Fruit fly (Drosophila melanogaster) whole organism, embryonic: Measurements from ENCODE around the gene CG12171.
A peak's percentile ranks its signal among the peaks of the same experiment; 100 is the strongest.

Source experiments
- Antp ChIP-seq: fragments of 200-800 bp; sonication (Bioruptor generic); optimal IDR thresholded peaks from 3 replicates; lab custom pipeline; 2016; ENCODE audit warnings: missing biosample characterization, missing genetic modification characterization
- Asciz ChIP-seq: fragments of 200-800 bp; sonication (Bioruptor generic); optimal IDR thresholded peaks from 2 replicates; lab custom pipeline; 2017; ENCODE audit warnings: missing biosample characterization, mild to moderate bottlenecking, missing genetic modification characterization, missing genetic modification reagents
- CG10366 ChIP-seq: fragments of 200-800 bp; sonication (Bioruptor generic); IDR thresholded peaks from 2 replicates; pipeline ENCODE4 v1.3.6; 2022; ENCODE audit warnings: missing biosample characterization, missing genetic modification characterization
- CG11085 ChIP-seq: fragments of 200-800 bp; sonication (Bioruptor generic); IDR thresholded peaks from 2 replicates; pipeline ENCODE4 v1.3.6; 2022; ENCODE audit warnings: missing biosample characterization, missing genetic modification characterization
- CG14441 ChIP-seq: fragments of 200-800 bp; sonication (Bioruptor generic); IDR thresholded peaks from 2 replicates; pipeline ENCODE4 v1.3.6; 2022; ENCODE audit warnings: missing biosample characterization, missing genetic modification characterization
- CG14710 ChIP-seq: fragments of 200-800 bp; sonication (Bioruptor generic); optimal IDR thresholded peaks from 3 replicates; lab custom pipeline; 2019; ENCODE audit warnings: missing biosample characterization, mild to moderate bottlenecking, missing genetic modification characterization, moderate library complexity
- CG1603 ChIP-seq: fragments of 200-800 bp; sonication (Bioruptor generic); optimal IDR thresholded peaks from 2 replicates; lab custom pipeline; 2019; ENCODE audit warnings: missing biosample characterization, mild to moderate bottlenecking, missing genetic modification characterization, moderate library complexity
- CG17328 ChIP-seq: fragments of 200-800 bp; sonication (Bioruptor generic); IDR thresholded peaks from 2 replicates; pipeline ENCODE4 v1.3.6; 2022; ENCODE audit warnings: missing biosample characterization, missing genetic modification characterization
- CG17568 ChIP-seq: fragments of 200-800 bp; sonication (Bioruptor generic); optimal IDR thresholded peaks from 2 replicates; lab custom pipeline; 2018; ENCODE audit warnings: missing biosample characterization, mild to moderate bottlenecking, missing genetic modification characterization, moderate library complexity
- CG43689 ChIP-seq: fragments of 200-800 bp; sonication (Bioruptor generic); IDR thresholded peaks from 2 replicates; pipeline ENCODE4 v1.3.6; 2022; ENCODE audit warnings: missing biosample characterization, missing genetic modification characterization
- CG5180 ChIP-seq: fragments of 200-800 bp; sonication (Bioruptor generic); optimal IDR thresholded peaks from 3 replicates; lab custom pipeline; 2017; ENCODE audit warnings: missing biosample characterization, missing genetic modification characterization, mild to moderate bottlenecking, moderate library complexity, missing genetic modification reagents
- CG6765 ChIP-seq: fragments of 200-800 bp; sonication (Bioruptor generic); optimal IDR thresholded peaks from 3 replicates; lab custom pipeline; 2017; ENCODE audit warnings: missing biosample characterization, mild to moderate bottlenecking, missing genetic modification characterization
- CG7372 ChIP-seq: fragments of 200-800 bp; sonication (Bioruptor generic); IDR thresholded peaks from 2 replicates; pipeline ENCODE4 v1.3.6; 2022; ENCODE audit warnings: missing biosample characterization, missing genetic modification characterization
- CG7928 ChIP-seq: fragments of 200-800 bp; sonication (Bioruptor generic); optimal IDR thresholded peaks from 2 replicates; lab custom pipeline; 2017; ENCODE audit warnings: missing biosample characterization, mild to moderate bottlenecking, missing genetic modification characterization
- CG7987 ChIP-seq: fragments of 200-800 bp; sonication (Bioruptor generic); optimal IDR thresholded peaks from 2 replicates; lab custom pipeline; 2018; ENCODE audit warnings: missing biosample characterization, mild to moderate bottlenecking, missing genetic modification characterization, moderate library complexity
- CG8089 ChIP-seq: fragments of 200-800 bp; sonication (Bioruptor generic); optimal IDR thresholded peaks from 3 replicates; lab custom pipeline; 2016; ENCODE audit warnings: missing biosample characterization, missing genetic modification characterization
- CG9609 ChIP-seq: fragments of 200-800 bp; sonication (Bioruptor generic); optimal IDR thresholded peaks from 3 replicates; lab custom pipeline; 2016; ENCODE audit warnings: missing biosample characterization, missing genetic modification characterization
- CkIIα-i1 ChIP-seq: fragments of 200-800 bp; sonication (Bioruptor generic); IDR thresholded peaks from 2 replicates; pipeline ENCODE4 v1.3.6; 2022; ENCODE audit warnings: missing biosample characterization, missing genetic modification characterization
- Doc3 ChIP-seq: fragments of 200-800 bp; sonication (Bioruptor generic); IDR thresholded peaks from 3 replicates; pipeline ENCODE4 v1.3.6; 2022; ENCODE audit warnings: missing biosample characterization, missing genetic modification characterization; ENCODE audit not compliant: partially characterized antibody
- Drgx ChIP-seq: fragments of 200-800 bp; sonication (Bioruptor generic); IDR thresholded peaks from 2 replicates; pipeline ENCODE4 v1.3.6; 2022; ENCODE audit warnings: missing biosample characterization, missing genetic modification characterization
- Ets97D ChIP-seq: fragments of 200-800 bp; sonication (Bioruptor generic); optimal IDR thresholded peaks from 3 replicates; lab custom pipeline; 2016; ENCODE audit warnings: missing biosample characterization, missing genetic modification characterization
- HLHmδ ChIP-seq: fragments of 200-800 bp; sonication (Bioruptor generic); optimal IDR thresholded peaks from 2 replicates; lab custom pipeline; 2018; ENCODE audit warnings: missing biosample characterization, mild to moderate bottlenecking, missing genetic modification characterization, moderate library complexity
- HmgZ ChIP-seq: fragments of 200-800 bp; sonication (Bioruptor generic); optimal IDR thresholded peaks from 2 replicates; lab custom pipeline; 2018; ENCODE audit warnings: missing biosample characterization, mild to moderate bottlenecking, missing genetic modification characterization
- Hmr ChIP-seq: fragments of 200-800 bp; sonication (Bioruptor generic); optimal IDR thresholded peaks from 3 replicates; lab custom pipeline; 2017; ENCODE audit warnings: mild to moderate bottlenecking, missing biosample characterization, missing genetic modification reagents, missing genetic modification characterization
- Hsf ChIP-seq: fragments of 200-800 bp; sonication (Bioruptor generic); optimal IDR thresholded peaks from 3 replicates; lab custom pipeline; 2016; ENCODE audit warnings: missing biosample characterization, missing genetic modification characterization
- NC2β ChIP-seq: fragments of 200-800 bp; sonication (Bioruptor generic); optimal IDR thresholded peaks from 2 replicates; lab custom pipeline; 2016; ENCODE audit warnings: missing biosample characterization, missing genetic modification characterization
- Oli ChIP-seq: fragments of 200-800 bp; sonication (Bioruptor generic); optimal IDR thresholded peaks from 2 replicates; lab custom pipeline; 2018; ENCODE audit warnings: missing biosample characterization, mild to moderate bottlenecking, missing genetic modification characterization, moderate library complexity
- amos ChIP-seq: fragments of 200-800 bp; sonication (Bioruptor generic); IDR thresholded peaks from 2 replicates; pipeline ENCODE4 v1.3.6; 2022; ENCODE audit warnings: missing biosample characterization, missing genetic modification characterization; ENCODE audit not compliant: partially characterized antibody
- aop ChIP-seq: fragments of 200-800 bp; sonication (Bioruptor generic); IDR thresholded peaks from 2 replicates; pipeline ENCODE4 v1.3.6; 2022; ENCODE audit warnings: missing biosample characterization, missing genetic modification characterization
- az2 ChIP-seq: fragments of 200-800 bp; sonication (Bioruptor generic); optimal IDR thresholded peaks from 3 replicates; lab custom pipeline; 2016; ENCODE audit warnings: missing biosample characterization, missing genetic modification characterization
- bigmax ChIP-seq: fragments of 200-800 bp; sonication (Bioruptor generic); optimal IDR thresholded peaks from 2 replicates; lab custom pipeline; 2018; ENCODE audit warnings: missing biosample characterization, mild to moderate bottlenecking, missing genetic modification characterization
- cas ChIP-seq: fragments of 200-800 bp; sonication (Bioruptor generic); IDR thresholded peaks from 2 replicates; pipeline ENCODE4 v1.3.6; 2022; ENCODE audit warnings: missing biosample characterization, missing genetic modification characterization
- cwo ChIP-seq: fragments of 200-800 bp; sonication (Bioruptor generic); optimal IDR thresholded peaks from 3 replicates; lab custom pipeline; 2017; ENCODE audit warnings: missing biosample characterization, missing genetic modification characterization, mild to moderate bottlenecking, moderate library complexity, missing genetic modification reagents
- dan ChIP-seq: fragments of 200-800 bp; sonication (Bioruptor generic); IDR thresholded peaks from 2 replicates; pipeline ENCODE4 v1.3.6; 2022; ENCODE audit warnings: missing biosample characterization, missing genetic modification characterization
- danr ChIP-seq: fragments of 200-800 bp; sonication (Bioruptor generic); IDR thresholded peaks from 2 replicates; pipeline ENCODE4 v1.3.6; 2022; ENCODE audit warnings: missing biosample characterization, missing genetic modification characterization
- dmrt11E ChIP-seq: fragments of 200-800 bp; sonication (Bioruptor generic); optimal IDR thresholded peaks from 3 replicates; lab custom pipeline; 2018; ENCODE audit warnings: missing biosample characterization, mild to moderate bottlenecking, missing genetic modification characterization, moderate library complexity
- eve ChIP-seq, 2 experiments: fragments of >200 bp; optimal IDR thresholded peaks; 2 replicates each; lab custom pipeline; 2017; ENCODE audit warnings: missing biosample characterization in 2 of 2, missing genetic modification characterization in 2 of 2
- exex ChIP-seq: fragments of 200-800 bp; sonication (Bioruptor generic); optimal IDR thresholded peaks from 4 replicates; lab custom pipeline; 2018; ENCODE audit warnings: missing biosample characterization, mild to moderate bottlenecking, missing genetic modification characterization, moderate library complexity
- ftz-f1 ChIP-seq: fragments of 200-800 bp; sonication (Bioruptor generic); optimal IDR thresholded peaks from 2 replicates; lab custom pipeline; 2016; ENCODE audit warnings: missing biosample characterization, missing genetic modification characterization
- mld ChIP-seq: fragments of 200-800 bp; sonication (Bioruptor generic); IDR thresholded peaks from 3 replicates; pipeline ENCODE4 v1.3.6; 2022; ENCODE audit warnings: missing biosample characterization, missing genetic modification characterization; ENCODE audit not compliant: partially characterized antibody
- otp ChIP-seq: fragments of 200-800 bp; sonication (Bioruptor generic); IDR thresholded peaks from 3 replicates; pipeline ENCODE4, ENCODE4 v1.3.6; 2022; ENCODE audit warnings: missing biosample characterization, missing genetic modification characterization
- p53 ChIP-seq: fragments of 200-800 bp; sonication (Bioruptor generic); optimal IDR thresholded peaks from 2 replicates; lab custom pipeline; 2016; ENCODE audit warnings: missing biosample characterization, missing genetic modification characterization
- sc ChIP-seq, 3 experiments: fragments of >200 bp in 2 of 3; fragments of 200-800 bp in 1 of 3; sonication (Bioruptor generic) in 1 of 3; optimal IDR thresholded peaks; 2 replicates in 2 of 3; 3 replicates in 1 of 3; lab custom pipeline; 2017; ENCODE audit warnings: mild to moderate bottlenecking in 1 of 3, missing biosample characterization in 1 of 3, missing genetic modification characterization in 1 of 3, missing genetic modification reagents in 1 of 3
- seq ChIP-seq: fragments of 200-800 bp; sonication (Bioruptor generic); IDR thresholded peaks from 2 replicates; pipeline ENCODE4 v1.3.6; 2022; ENCODE audit warnings: missing biosample characterization, missing genetic modification characterization
- shn ChIP-seq: fragments of 200-800 bp; sonication (Bioruptor generic); optimal IDR thresholded peaks from 3 replicates; lab custom pipeline; 2016; ENCODE audit warnings: missing biosample characterization, missing genetic modification characterization
- slp2 ChIP-seq: fragments of 200-800 bp; sonication (Bioruptor generic); optimal IDR thresholded peaks from 2 replicates; lab custom pipeline; 2016; ENCODE audit warnings: missing biosample characterization, missing genetic modification characterization
- tgo ChIP-seq: fragments of 200-800 bp; sonication (Bioruptor generic); IDR thresholded peaks from 3 replicates; pipeline ENCODE4 v1.3.6; 2022; ENCODE audit warnings: missing biosample characterization, missing genetic modification characterization
- vnd ChIP-seq: fragments of 200-800 bp; sonication (Bioruptor generic); IDR thresholded peaks from 3 replicates; pipeline ENCODE4 v1.3.6; 2022; ENCODE audit warnings: missing biosample characterization, missing genetic modification characterization; ENCODE audit not compliant: partially characterized antibody
- vvl ChIP-seq: fragments of 200-800 bp; sonication (Bioruptor generic); IDR thresholded peaks from 2 replicates; pipeline ENCODE4 v1.3.6; 2022; ENCODE audit warnings: missing biosample characterization, missing genetic modification characterization

The CG12171 gene

dm6 chr3R:5620387-5620956 lies 13.0 kb upstream of the CG12171 start (continued):
- TF ChIP-seq Oli (tag; lab: Kevin White, UChicago) (peak; percentile 82), cwo (GFP tag; lab: Kevin White, UChicago) (peak; percentile 28), bigmax (GFP tag; lab: Kevin White, UChicago) (no peak), Asciz (GFP tag; lab: Kevin White, UChicago) (peak; percentile 73), Hmr (peak; percentile 59), aop (GFP tag; lab: Robert Waterston, UW) (no peak), CG9609 (GFP tag; lab: Kevin White, UChicago) (peak; percentile 57), CG6765 (GFP tag; lab: Kevin White, UChicago) (no peak), az2 (GFP tag; lab: Kevin White, UChicago) (peak; percentile 52), CG5180 (peak; percentile 62), CG17568 (GFP tag; lab: Kevin White, UChicago) (peak; percentile 24), Antp (GFP tag; lab: Kevin White, UChicago) (peak; percentile 73), CG7372 (GFP tag; lab: Robert Waterston, UW) (peak; percentile 55; the same call in 1 of the 2 replicates), tgo (GFP tag; lab: Robert Waterston, UW) (peak; percentile 55), Ets97D (GFP tag; lab: Kevin White, UChicago) (peak; percentile 24), Hsf (GFP tag; lab: Kevin White, UChicago) (peak; percentile 54), CG14710 (tag; lab: Kevin White, UChicago) (peak; percentile 60), Drgx (GFP tag; lab: Robert Waterston, UW) (peak; percentile 49; the same call in 1 of the 2 replicates), HmgZ (peak; percentile 7), eve (GFP tag; optimal IDR thresholded peaks at IDR 0.05; lab: Kevin White, UChicago) (no peak), cas (no peak), sc (optimal IDR thresholded peaks at IDR 0.05; lab: Kevin White, UChicago) (no peak), sc (GFP tag; optimal IDR thresholded peaks at IDR 0.05; lab: Kevin White, UChicago) (peak; percentile 39), CG11085 (GFP tag; lab: Robert Waterston, UW) (peak; percentile 48; the same call in 1 of the 2 replicates), Doc3 (no peak), danr (GFP tag; lab: Robert Waterston, UW) (no peak; the same call in 1 of the 2 replicates), seq (GFP tag; lab: Robert Waterston, UW) (no peak), NC2β (peak; percentile 62), CG43689 (GFP tag; lab: Robert Waterston, UW) (no peak; the same call in 1 of the 2 replicates), slp2 (GFP tag; lab: Kevin White, UChicago) (peak; percentile 48), CG14441 (GFP tag; lab: Robert Waterston, UW) (peak; percentile 50), dmrt11E (tag; lab: Kevin White, UChicago) (peak; percentile 52), CG1603 (tag; lab: Kevin White, UChicago) (peak; percentile 71), CG7928 (GFP tag; lab: Kevin White, UChicago) (no peak), vvl (peak; percentile 81), ftz-f1 (GFP tag; lab: Kevin White, UChicago) (no peak), CG8089 (peak; percentile 54), dan (no peak), CG10366 (GFP tag; lab: Robert Waterston, UW) (no peak; the same call in 1 of the 2 replicates), shn (GFP tag; lab: Kevin White, UChicago) (peak; percentile 40), CG17328 (GFP tag; lab: Robert Waterston, UW) (peak; percentile 58), exex (tag; lab: Kevin White, UChicago) (peak; percentile 18), mld (GFP tag; lab: Robert Waterston, UW) (no peak), amos (GFP tag; lab: Robert Waterston, UW) (no peak), CG7987 (GFP tag; lab: Kevin White, UChicago) (no peak), vnd (no peak), otp (peak; percentile 79; the same call in 2 of the 3 replicates), HLHmδ (GFP tag; lab: Kevin White, UChicago) (peak; percentile 10), CkIIα-i1 (GFP tag; lab: Robert Waterston, UW) (no peak), p53 (no peak)
